Fruit fly (Drosophila melanogaster): ENCODE data around the gene exex.

Gene exex

DNA sequence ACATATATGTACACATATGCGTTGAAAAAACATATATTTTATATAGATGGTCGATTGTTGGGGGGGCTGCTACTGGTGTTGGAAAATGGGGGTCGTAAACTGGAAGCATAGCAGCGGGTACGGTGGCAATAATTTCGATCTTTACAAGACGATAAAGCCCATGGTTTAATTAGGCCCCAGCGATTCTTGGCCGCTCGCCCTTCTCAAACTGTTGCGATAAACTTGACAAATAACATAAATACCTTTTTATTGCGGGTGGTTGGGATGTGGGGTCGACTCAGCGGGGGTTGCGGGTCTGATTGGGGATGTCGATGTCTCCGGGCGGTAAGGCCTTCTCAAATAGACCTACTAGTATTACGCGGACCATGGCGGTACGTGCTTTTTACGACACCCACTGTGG, 9.3 kb upstream of the exex start (continued):
- TF ChIP-seq Med (GFP tag) (peak; percentile 61), CG6254 (GFP tag; optimal IDR thresholded peaks at IDR 0.05) (peak; percentile 21), fd96Cb (tag; optimal IDR thresholded peaks at IDR 0.05) (no peak), CG7745 (tag; optimal IDR thresholded peaks at IDR 0.05) (peak; percentile 30), Six4 (GFP tag; optimal IDR thresholded peaks at IDR 0.05) (no peak), Ptx1 (GFP tag; IDR thresholded peaks at IDR 0.05) (peak; percentile 23; the same call in 1 of the 2 replicates), CG2678 (tag; optimal IDR thresholded peaks at IDR 0.05) (peak; percentile 36), CG6813 (GFP tag; optimal IDR thresholded peaks at IDR 0.05) (no peak), grn (GFP tag; optimal IDR thresholded peaks at IDR 0.05) (peak; percentile 80), otp (GFP tag; IDR thresholded peaks at IDR 0.05) (0 out of 3 replicates have a peak, but pooled peaks have one; percentile 16), H2.0 (GFP tag; IDR thresholded peaks at IDR 0.05) (no peak), eyg (GFP tag; optimal IDR thresholded peaks at IDR 0.05) (no peak), ATbp (GFP tag; optimal IDR thresholded peaks at IDR 0.05) (no peak), CG5245 (GFP tag; optimal IDR thresholded peaks at IDR 0.05) (no peak), CG10543 (GFP tag; optimal IDR thresholded peaks at IDR 0.05) (peak; percentile 25), exex (tag; optimal IDR thresholded peaks at IDR 0.05) (peak; percentile 97), sug (tag; optimal IDR thresholded peaks at IDR 0.05) (peak; percentile 81), Hr78 (GFP tag; optimal IDR thresholded peaks at IDR 0.05) (peak in 1 of 2 experiments; percentile 24), ac (GFP tag; optimal IDR thresholded peaks at IDR 0.05) (no peak), ci (GFP tag; IDR thresholded peaks at IDR 0.05) (peak; percentile 58; the same call in 1 of the 3 replicates), Lim3 (GFP tag; IDR thresholded peaks at IDR 0.05) (peak; percentile 59; the same call in 1 of the 2 replicates), Nf-YC (tag; optimal IDR thresholded peaks at IDR 0.05) (peak; percentile 27), CG7372 (GFP tag; IDR thresholded peaks at IDR 0.05) (no peak), fru (optimal IDR thresholded peaks at IDR 0.05) (no peak), sens-2 (GFP tag; IDR thresholded peaks at IDR 0.05) (0 out of 2 replicates have a peak, but pooled peaks have one; percentile 38), salm (tag; optimal IDR thresholded peaks at IDR 0.05) (peak; percentile 50), CG8290 (GFP tag; optimal IDR thresholded peaks at IDR 0.05) (no peak), CG8290 (tag; optimal IDR thresholded peaks at IDR 0.05) (peak in 1 of 2 experiments; percentile 24), caup (GFP tag; optimal IDR thresholded peaks at IDR 0.05; ENCODE audit: severe bottlenecking) (peak; percentile 17), CG7271 (tag; optimal IDR thresholded peaks at IDR 0.05) (no peak), CG17361 (GFP tag; IDR thresholded peaks at IDR 0.05) (peak; percentile 23; the same call in 1 of the 3 replicates), sim (GFP tag; IDR thresholded peaks at IDR 0.05) (0 out of 2 replicates have a peak, but pooled peaks have one; percentile 23), CG1792 (GFP tag; optimal IDR thresholded peaks at IDR 0.05) (no peak), knrl (GFP tag; IDR thresholded peaks at IDR 0.05; ENCODE audit: partially characterized antibody) (no peak), stc (GFP tag; IDR thresholded peaks at IDR 0.05) (no peak)

DNA sequence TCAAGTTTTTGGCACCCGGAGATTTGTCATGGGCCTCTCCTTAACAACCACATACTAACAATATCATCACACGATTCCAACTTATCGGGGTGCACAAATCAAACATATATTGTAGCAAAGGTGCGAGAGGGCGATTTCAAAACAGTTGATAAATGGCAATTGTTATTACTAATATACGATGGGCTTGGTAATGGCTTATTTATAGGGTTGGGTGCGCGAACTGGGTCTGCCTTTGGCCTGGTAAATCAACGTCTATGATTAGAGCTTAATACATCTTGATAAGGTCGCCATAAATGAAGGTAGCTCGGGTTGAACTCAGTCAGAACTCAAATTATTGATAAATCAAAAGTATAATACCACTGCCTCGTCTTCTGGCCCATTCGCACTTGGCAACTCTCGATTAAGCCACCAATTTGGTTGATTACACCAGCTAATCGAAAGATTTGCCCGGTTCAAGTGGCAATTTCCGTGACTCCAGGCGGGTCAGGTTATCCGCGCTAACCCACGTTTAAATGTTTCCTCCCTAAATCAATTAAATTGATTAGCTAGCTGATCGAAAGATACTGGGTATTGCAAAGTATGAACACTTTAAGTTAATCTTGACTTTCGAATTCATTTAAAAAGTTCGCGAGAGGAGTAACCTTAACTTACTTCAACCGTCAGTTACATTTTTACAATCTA, 7.3 kb upstream of the exex start:
- TF ChIP-seq crp (GFP tag; optimal IDR thresholded peaks at IDR 0.05) (no peak), seq (GFP tag; IDR thresholded peaks at IDR 0.05) (no peak), Vsx1 (GFP tag; optimal IDR thresholded peaks at IDR 0.05) (peak; percentile 19), Sox102F (GFP tag; optimal IDR thresholded peaks at IDR 0.05) (no peak), Sry-δ (GFP tag; optimal IDR thresholded peaks at IDR 0.05) (no peak), CG9797 (GFP tag; optimal IDR thresholded peaks at IDR 0.05) (no peak), Rfx (GFP tag; IDR thresholded peaks at IDR 0.05) (no peak), Xbp1 (GFP tag; optimal IDR thresholded peaks at IDR 0.05) (no peak), bigmax (GFP tag; optimal IDR thresholded peaks at IDR 0.05) (no peak), CG10959 (GFP tag; IDR thresholded peaks at IDR 0.05) (no peak), exex (tag; optimal IDR thresholded peaks at IDR 0.05) (peak; percentile 100), Deaf1 (tag; optimal IDR thresholded peaks at IDR 0.05) (no peak), CG2678 (tag; optimal IDR thresholded peaks at IDR 0.05) (peak; percentile 4), CG16815 (GFP tag; optimal IDR thresholded peaks at IDR 0.05) (no peak), Sry-β (GFP tag; optimal IDR thresholded peaks at IDR 0.05) (no peak), sug (tag; optimal IDR thresholded peaks at IDR 0.05) (peak; percentile 81), CG11695 (GFP tag; IDR thresholded peaks at IDR 0.05) (no peak), CG8290 (GFP tag; optimal IDR thresholded peaks at IDR 0.05) (no peak), CG8290 (tag; optimal IDR thresholded peaks at IDR 0.05) (peak in 1 of 2 experiments; percentile 7), Rx (GFP tag; IDR thresholded peaks at IDR 0.05) (no peak)

Measured in whole organism, embryonic.